Fruit fly (Drosophila melanogaster): Measurements from ENCODE around the gene CG42340.
A peak's percentile ranks its signal among the peaks of the same experiment; 100 is the strongest.

dm6 chrX:6571234-6571915 lies 47.3 kb upstream of the CG42340 start:
- TF ChIP-seq CG14711 (tag; optimal IDR thresholded peaks at IDR 0.05) (peak; percentile 53), Clk (GFP tag; optimal IDR thresholded peaks at IDR 0.05) (no peak), cic (GFP tag; optimal IDR thresholded peaks at IDR 0.05) (no peak), kay (GFP tag; ENCODE audit: borderline replicate concordance) (no peak), pad (GFP tag; optimal IDR thresholded peaks at IDR 0.05) (peak; percentile 63), Mnt (GFP tag; optimal IDR thresholded peaks at IDR 0.05) (no peak), toe (GFP tag; optimal IDR thresholded peaks at IDR 0.05) (peak; percentile 21), cnc (optimal IDR thresholded peaks at IDR 0.05) (no peak), CG7101 (tag; optimal IDR thresholded peaks at IDR 0.05) (peak; percentile 48)

Data from whole organism, adult.